Fruit fly (Drosophila melanogaster) whole organism, prepupa: ENCODE measurements around the gene CG33791.

Source experiments
- Blimp-1 ChIP-seq: fragments of 200-800 bp; sonication (Bioruptor generic); optimal IDR thresholded peaks from 3 replicates; lab custom pipeline; 2017; ENCODE audit warnings: missing biosample characterization, missing genetic modification characterization, mild to moderate bottlenecking, moderate library complexity, missing genetic modification reagents
- CG11294 ChIP-seq: fragments of 200-800 bp; sonication (Bioruptor generic); IDR thresholded peaks from 2 replicates; pipeline ENCODE4 v1.3.6; 2022; ENCODE audit warnings: missing biosample characterization, missing genetic modification characterization
- CG15336 ChIP-seq: fragments of 200-800 bp; sonication (Bioruptor generic); IDR thresholded peaks from 2 replicates; pipeline ENCODE4 v1.3.6; 2022; ENCODE audit warnings: missing biosample characterization, missing genetic modification characterization
- CG16779 ChIP-seq: fragments of 200-800 bp; sonication (Bioruptor generic); optimal IDR thresholded peaks from 3 replicates; lab custom pipeline; 2017; ENCODE audit warnings: missing biosample characterization, mild to moderate bottlenecking, missing genetic modification characterization
- CG31627 ChIP-seq: fragments of 200-800 bp; sonication (Bioruptor generic); optimal IDR thresholded peaks from 3 replicates; lab custom pipeline; 2016; ENCODE audit warnings: missing biosample characterization, missing genetic modification characterization
- CG32006 ChIP-seq: fragments of 200-800 bp; sonication (Bioruptor generic); optimal IDR thresholded peaks from 3 replicates; lab custom pipeline; 2017; ENCODE audit warnings: missing biosample characterization, mild to moderate bottlenecking, missing genetic modification characterization
- CG34406 ChIP-seq: fragments of 200-800 bp; sonication (Bioruptor generic); optimal IDR thresholded peaks from 3 replicates; lab custom pipeline; 2016; ENCODE audit warnings: missing biosample characterization, missing genetic modification characterization
- CG3919 ChIP-seq: fragments of 200-800 bp; sonication (Bioruptor generic); optimal IDR thresholded peaks from 3 replicates; lab custom pipeline; 2016; ENCODE audit warnings: missing biosample characterization, missing genetic modification characterization
- CG4318 ChIP-seq: fragments of 200-800 bp; sonication (Bioruptor generic); optimal IDR thresholded peaks from 3 replicates; lab custom pipeline; 2017; ENCODE audit warnings: missing biosample characterization, mild to moderate bottlenecking, missing genetic modification characterization
- CG6163 ChIP-seq: fragments of 200-800 bp; sonication (Bioruptor generic); IDR thresholded peaks from 3 replicates; pipeline ENCODE4 v1.3.6; 2022; ENCODE audit warnings: missing biosample characterization, missing genetic modification characterization
- CG6276 ChIP-seq: fragments of 200-800 bp; sonication (Bioruptor generic); optimal IDR thresholded peaks from 2 replicates; lab custom pipeline; 2017; ENCODE audit warnings: missing biosample characterization, mild to moderate bottlenecking, missing genetic modification characterization
- CG6808 ChIP-seq: fragments of 200-800 bp; sonication (Bioruptor generic); optimal IDR thresholded peaks from 3 replicates; lab custom pipeline; 2017; ENCODE audit warnings: missing biosample characterization, missing genetic modification characterization, mild to moderate bottlenecking, moderate library complexity, missing genetic modification reagents
- CG6854 ChIP-seq: fragments of 200-800 bp; sonication (Bioruptor generic); optimal IDR thresholded peaks from 2 replicates; lab custom pipeline; 2017; ENCODE audit warnings: missing biosample characterization, mild to moderate bottlenecking, missing genetic modification characterization
- CG8119 ChIP-seq: fragments of 200-800 bp; sonication (Bioruptor generic); IDR thresholded peaks from 3 replicates; pipeline ENCODE4 v1.3.6; 2022; ENCODE audit warnings: missing biosample characterization, missing genetic modification characterization
- CG8319 ChIP-seq: fragments of 200-800 bp; sonication (Bioruptor generic); optimal IDR thresholded peaks from 3 replicates; lab custom pipeline; 2016; ENCODE audit warnings: missing biosample characterization, missing genetic modification characterization
- CG9139 ChIP-seq: fragments of 200-800 bp; sonication (Bioruptor generic); optimal IDR thresholded peaks from 3 replicates; lab custom pipeline; 2017; ENCODE audit warnings: missing biosample characterization, mild to moderate bottlenecking, missing genetic modification characterization
- Eip75B ChIP-seq: fragments of 200-800 bp; sonication (Bioruptor generic); optimal IDR thresholded peaks from 3 replicates; lab custom pipeline; 2016; ENCODE audit warnings: missing biosample characterization, missing genetic modification characterization
- Eip78C ChIP-seq: fragments of 200-800 bp; sonication (Bioruptor generic); peaks from one replicate; lab custom pipeline; 2016; ENCODE audit warnings: missing biosample characterization, missing genetic modification characterization
- Ets96B ChIP-seq: fragments of 200-800 bp; optimal IDR thresholded peaks from 2 replicates; lab custom pipeline; 2019; ENCODE audit warnings: missing biosample characterization, mild to moderate bottlenecking, missing genetic modification characterization, moderate library complexity
- Gug ChIP-seq: fragments of 200-800 bp; sonication (Bioruptor generic); IDR thresholded peaks from 2 replicates; pipeline ENCODE4 v1.3.6; 2022; ENCODE audit warnings: missing biosample characterization, missing genetic modification characterization
- Hr39 ChIP-seq: fragments of 200-800 bp; sonication (Bioruptor generic); optimal IDR thresholded peaks from 2 replicates; lab custom pipeline; 2016; ENCODE audit warnings: missing biosample characterization, missing genetic modification characterization
- Lpt ChIP-seq: fragments of 200-800 bp; sonication (Bioruptor generic); optimal IDR thresholded peaks from 3 replicates; lab custom pipeline; 2016; ENCODE audit warnings: missing biosample characterization, missing genetic modification characterization
- Met ChIP-seq: fragments of 200-800 bp; sonication (Bioruptor generic); optimal IDR thresholded peaks from 3 replicates; lab custom pipeline; 2016; ENCODE audit warnings: missing biosample characterization, missing genetic modification characterization
- Sox102F ChIP-seq: fragments of 200-800 bp; sonication (Bioruptor generic); optimal IDR thresholded peaks from 2 replicates; lab custom pipeline; 2016; ENCODE audit warnings: missing biosample characterization, mild to moderate bottlenecking, missing genetic modification characterization
- Sox14 ChIP-seq: fragments of 200-800 bp; sonication (Bioruptor generic); optimal IDR thresholded peaks from 3 replicates; lab custom pipeline; 2016; ENCODE audit warnings: missing biosample characterization, missing genetic modification characterization
- Sox15 ChIP-seq: fragments of 200-800 bp; sonication (Bioruptor generic); optimal IDR thresholded peaks from 3 replicates; lab custom pipeline; 2016; ENCODE audit warnings: missing biosample characterization, missing genetic modification characterization
- achi ChIP-seq: fragments of 200-800 bp; sonication (Bioruptor generic); optimal IDR thresholded peaks from 3 replicates; lab custom pipeline; 2016; ENCODE audit warnings: missing biosample characterization, missing genetic modification characterization
- cyc ChIP-seq: fragments of 200-800 bp; sonication (Bioruptor generic); optimal IDR thresholded peaks from 3 replicates; lab custom pipeline; 2016; ENCODE audit warnings: missing biosample characterization, missing genetic modification characterization
- dac ChIP-seq: fragments of 200-800 bp; sonication (Bioruptor generic); optimal IDR thresholded peaks from 2 replicates; lab custom pipeline; 2017; ENCODE audit warnings: missing biosample characterization, mild to moderate bottlenecking, missing genetic modification characterization
- dsx ChIP-seq: fragments of 200-800 bp; optimal IDR thresholded peaks from 3 replicates; lab custom pipeline; 2019; ENCODE audit warnings: missing biosample characterization, mild to moderate bottlenecking, missing genetic modification characterization, moderate library complexity; ENCODE audit not compliant: poor library complexity, severe bottlenecking
- eg ChIP-seq: fragments of 200-800 bp; sonication (Bioruptor generic); IDR thresholded peaks from 3 replicates; pipeline ENCODE4 v1.3.6; 2022; ENCODE audit warnings: missing biosample characterization, missing genetic modification characterization
- esn ChIP-seq: fragments of 200-800 bp; sonication (Bioruptor generic); optimal IDR thresholded peaks from 2 replicates; lab custom pipeline; 2016; ENCODE audit warnings: missing biosample characterization, mild to moderate bottlenecking, missing genetic modification characterization, moderate library complexity
- fd85E ChIP-seq: fragments of 200-800 bp; sonication (Bioruptor generic); optimal IDR thresholded peaks from 3 replicates; lab custom pipeline; 2016; ENCODE audit warnings: missing biosample characterization, missing genetic modification characterization
- fkh ChIP-seq: fragments of 200-800 bp; sonication (Bioruptor generic); optimal IDR thresholded peaks from 3 replicates; lab custom pipeline; 2017; ENCODE audit warnings: missing biosample characterization, mild to moderate bottlenecking, missing genetic modification characterization, moderate library complexity
- lz ChIP-seq: fragments of 200-800 bp; sonication (Bioruptor generic); optimal IDR thresholded peaks from 3 replicates; lab custom pipeline; 2016; ENCODE audit warnings: missing biosample characterization, missing genetic modification characterization
- net ChIP-seq: fragments of 200-800 bp; sonication (Bioruptor generic); optimal IDR thresholded peaks from 3 replicates; lab custom pipeline; 2016; ENCODE audit warnings: missing biosample characterization, missing genetic modification characterization
- salr ChIP-seq, 2 experiments: fragments of 200-800 bp; sonication (Bioruptor generic); optimal IDR thresholded peaks; 3 replicates each; lab custom pipeline; 2016 to 2018; ENCODE audit warnings: missing biosample characterization in 2 of 2, missing genetic modification characterization in 2 of 2, mild to moderate bottlenecking in 1 of 2
- spab ChIP-seq: fragments of 200-800 bp; sonication (Bioruptor generic); optimal IDR thresholded peaks from 2 replicates; lab custom pipeline; 2017; ENCODE audit warnings: missing biosample characterization, mild to moderate bottlenecking, missing genetic modification characterization, missing genetic modification reagents
- ss ChIP-seq, 2 experiments: fragments of 200-800 bp; sonication (Bioruptor generic); optimal IDR thresholded peaks; 2 replicates in 1 of 2; 3 replicates in 1 of 2; lab custom pipeline; 2017 to 2018; ENCODE audit warnings: mild to moderate bottlenecking in 2 of 2, missing biosample characterization in 2 of 2, missing genetic modification characterization in 2 of 2, moderate library complexity in 1 of 2
- svp ChIP-seq: fragments of 200-800 bp; sonication (Bioruptor generic); peaks from one replicate; lab custom pipeline; 2016; ENCODE audit warnings: missing biosample characterization, missing genetic modification characterization
- topi ChIP-seq: fragments of 200-800 bp; sonication (Bioruptor generic); optimal IDR thresholded peaks from 3 replicates; lab custom pipeline; 2016; ENCODE audit warnings: missing biosample characterization, missing genetic modification characterization
- vri ChIP-seq: fragments of 200-800 bp; sonication (Bioruptor generic); optimal IDR thresholded peaks from 3 replicates; lab custom pipeline; 2016; ENCODE audit warnings: missing biosample characterization, mild to moderate bottlenecking, missing genetic modification characterization

The CG33791 gene

DNA sequence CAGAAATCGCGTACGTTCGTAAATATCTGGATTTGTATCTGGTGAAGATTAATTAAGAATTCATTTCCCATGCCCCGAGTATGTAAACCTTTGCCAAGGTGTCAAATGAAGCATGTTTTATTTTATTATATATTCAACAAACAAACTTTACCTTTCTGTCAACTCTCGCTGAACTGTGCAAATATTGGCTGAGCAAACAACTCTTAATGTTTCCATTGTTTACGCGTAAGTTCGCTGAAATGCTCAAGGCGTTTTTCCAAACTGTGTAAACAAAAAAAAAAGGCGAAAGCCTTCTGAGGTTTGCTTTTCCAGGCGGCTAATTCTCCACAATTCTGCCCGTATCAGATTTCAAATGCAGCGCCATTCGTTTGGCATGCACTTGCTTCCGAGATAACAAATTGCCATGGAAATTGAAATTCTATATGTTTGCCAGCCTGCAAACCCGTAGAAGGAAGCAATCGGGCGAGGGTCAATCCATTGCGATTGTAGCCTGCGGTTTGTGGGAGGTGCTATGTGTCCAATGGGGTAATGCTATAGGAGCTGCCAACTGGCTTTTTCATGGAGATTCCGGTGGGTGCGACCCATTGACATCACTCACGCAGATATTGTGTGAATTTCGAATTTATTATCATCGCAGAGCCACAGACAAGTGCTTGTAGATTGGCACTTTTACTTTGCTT, 10.9 kb upstream of the CG33791 start (continued):
- TF ChIP-seq Sox15, result no peak
- TF ChIP-seq salr (GFP tag; optimal IDR thresholded peaks at IDR 0.05; lab: Kevin White, UChicago), result peak; percentile 29 to 80
- peak; percentile 51 for TF ChIP-seq cyc
- peak; percentile 50 for TF ChIP-seq Sox14 (GFP tag; lab: Kevin White, UChicago)
- TF ChIP-seq CG4318 (GFP tag; lab: Kevin White, UChicago), result no peak
- TF ChIP-seq fd85E, result peak; percentile 57
- TF ChIP-seq Met, result peak; percentile 86
- peak; percentile 83 for TF ChIP-seq CG3919 (GFP tag; lab: Kevin White, UChicago)
- TF ChIP-seq CG9139 (GFP tag; lab: Kevin White, UChicago), result peak; percentile 87

DNA sequence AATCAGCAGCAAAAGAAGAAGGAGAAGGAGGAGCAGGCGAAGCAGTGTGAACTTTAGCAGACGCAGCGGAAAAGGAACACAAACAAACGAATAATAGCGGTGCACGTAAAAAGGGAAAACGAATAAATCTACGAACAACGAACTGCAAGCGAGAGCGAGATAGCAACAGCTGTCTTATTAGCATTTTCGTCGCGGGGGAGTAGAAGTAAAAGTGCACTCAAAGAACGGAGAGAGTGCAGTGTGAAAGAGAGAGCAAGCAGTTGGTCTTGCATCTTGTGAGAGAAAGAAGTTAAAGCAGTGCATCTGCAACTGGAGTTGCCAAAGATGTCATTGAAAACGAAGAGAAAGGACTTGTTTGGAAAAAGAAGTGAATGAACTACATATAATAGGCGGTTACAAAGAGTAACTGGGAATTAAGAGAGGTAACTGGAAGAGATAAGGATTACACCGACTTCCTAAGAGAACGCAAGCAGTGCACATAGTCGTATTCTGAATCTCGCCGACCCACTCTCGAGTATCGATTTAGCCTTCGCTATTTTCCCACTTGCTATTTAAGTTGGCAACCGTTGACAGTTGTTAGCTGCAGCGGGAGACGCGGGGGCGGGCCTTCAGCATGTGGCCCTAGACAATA, 9.8 kb upstream of the CG33791 start:
- peak; percentile 75 for TF ChIP-seq svp (GFP tag; lab: Kevin White, UChicago)
- peak; percentile 7 for TF ChIP-seq net (GFP tag; lab: Kevin White, UChicago)
- peak; percentile 76 for TF ChIP-seq Eip78C (GFP tag; lab: Kevin White, UChicago)
- TF ChIP-seq fkh (GFP tag; lab: Kevin White, UChicago), result no peak
- TF ChIP-seq CG6808 (GFP tag; lab: Kevin White, UChicago), result peak; percentile 32
- no peak; the same call in 2 of the 3 replicates for TF ChIP-seq eg (GFP tag; lab: Robert Waterston, UW)
- TF ChIP-seq CG15336 (GFP tag; lab: Robert Waterston, UW), result 0 out of 2 replicates have a peak, but pooled peaks have one; percentile 21
- TF ChIP-seq CG6854 (GFP tag; lab: Kevin White, UChicago), result peak; percentile 26
- TF ChIP-seq Sox14 (GFP tag; lab: Kevin White, UChicago), result peak; percentile 31
- TF ChIP-seq Sox102F (GFP tag; lab: Kevin White, UChicago), result peak; percentile 6
- TF ChIP-seq Lpt (GFP tag; lab: Kevin White, UChicago), result peak; percentile 20
- TF ChIP-seq CG6163 (GFP tag; lab: Robert Waterston, UW), result peak; percentile 79
- TF ChIP-seq dsx, result peak; percentile 36
- TF ChIP-seq CG32006 (GFP tag; lab: Kevin White, UChicago), result no peak
- TF ChIP-seq ss (GFP tag; optimal IDR thresholded peaks at IDR 0.05; lab: Kevin White, UChicago), result peak; percentile 34 to 45
- TF ChIP-seq CG6276 (GFP tag; lab: Kevin White, UChicago), result peak; percentile 42
- TF ChIP-seq achi, result no peak
- TF ChIP-seq Blimp-1 (GFP tag; lab: Kevin White, UChicago), result peak; percentile 91

dm6 chr3L:1602064-1602832, 506 bp upstream of the CG33791 start, which contains the start of gene CG12104:
Gene CG12104 (minus strand): TSS chr3L:1602674.
- TF ChIP-seq CG16779 (tag; lab: Kevin White, UChicago) (no peak), CG3919 (GFP tag; lab: Kevin White, UChicago) (no peak), topi (GFP tag; lab: Kevin White, UChicago) (no peak), Eip75B (no peak), CG11294 (GFP tag; lab: Robert Waterston, UW) (no peak), fkh (GFP tag; lab: Kevin White, UChicago) (peak; percentile 77), CG6808 (GFP tag; lab: Kevin White, UChicago) (no peak), Gug (GFP tag; lab: Robert Waterston, UW) (no peak), lz (no peak), salr (GFP tag; optimal IDR thresholded peaks at IDR 0.05; lab: Kevin White, UChicago) (no peak), CG32006 (GFP tag; lab: Kevin White, UChicago) (no peak), Ets96B (tag; lab: Kevin White, UChicago) (no peak), esn (no peak), dsx (no peak), dac (GFP tag; lab: Kevin White, UChicago) (no peak), CG8319 (GFP tag; lab: Kevin White, UChicago) (no peak), ss (GFP tag; optimal IDR thresholded peaks at IDR 0.05; lab: Kevin White, UChicago) (peak in 1 of 2 experiments; percentile 2), CG31627 (GFP tag; lab: Kevin White, UChicago) (no peak), cyc (no peak), Blimp-1 (GFP tag; lab: Kevin White, UChicago) (no peak), CG8119 (no peak), Lpt (GFP tag; lab: Kevin White, UChicago) (no peak), CG6163 (GFP tag; lab: Robert Waterston, UW) (0 out of 3 replicates have a peak, but pooled peaks have one; percentile 24), spab (no peak), CG6276 (GFP tag; lab: Kevin White, UChicago) (no peak), Eip78C (GFP tag; lab: Kevin White, UChicago) (peak; percentile 64), Hr39 (GFP tag; lab: Kevin White, UChicago) (no peak), vri (GFP tag; lab: Kevin White, UChicago) (no peak), CG34406 (GFP tag; lab: Kevin White, UChicago) (no peak)
